Fruit fly (Drosophila melanogaster) whole organism, adult: ENCODE measurements around the gene CG14082.

Experiments
- CG11617 ChIP-seq: fragments of 200-800 bp; sonication (Bioruptor generic); optimal IDR thresholded peaks from 2 replicates; lab custom pipeline; 2017; ENCODE audit warnings: mild to moderate bottlenecking, missing biosample characterization, missing genetic modification reagents, missing genetic modification characterization
- CG12768 ChIP-seq: fragments of 200-800 bp; sonication (Bioruptor generic); optimal IDR thresholded peaks from 2 replicates; lab custom pipeline; 2017; ENCODE audit warnings: missing biosample characterization, missing genetic modification characterization, mild to moderate bottlenecking, moderate library complexity, missing genetic modification reagents
- CG1620 ChIP-seq: fragments of 200-800 bp; sonication (Bioruptor generic); optimal IDR thresholded peaks from 2 replicates; lab custom pipeline; 2016; ENCODE audit warnings: missing biosample characterization, missing genetic modification characterization
- CG33017 ChIP-seq: fragments of 200-800 bp; sonication (Bioruptor generic); optimal IDR thresholded peaks from 2 replicates; lab custom pipeline; 2018; ENCODE audit warnings: missing biosample characterization, mild to moderate bottlenecking, missing genetic modification characterization, moderate library complexity
- CG7045 ChIP-seq: fragments of 200-800 bp; sonication (Bioruptor generic); optimal IDR thresholded peaks from 2 replicates; lab custom pipeline; 2017; ENCODE audit warnings: missing biosample characterization, mild to moderate bottlenecking, missing genetic modification characterization
- CG7101 ChIP-seq: fragments of 200-800 bp; sonication (Bioruptor generic); optimal IDR thresholded peaks from 2 replicates; lab custom pipeline; 2018; ENCODE audit warnings: missing biosample characterization, mild to moderate bottlenecking, missing genetic modification characterization, moderate library complexity
- Crg-1 ChIP-seq: fragments of 200-800 bp; sonication (Bioruptor generic); optimal IDR thresholded peaks from 2 replicates; lab custom pipeline; 2016; ENCODE audit warnings: missing biosample characterization, missing genetic modification characterization
- Mnt ChIP-seq: fragments of 200-800 bp; sonication (Bioruptor generic); optimal IDR thresholded peaks from 2 replicates; lab custom pipeline; 2016; ENCODE audit warnings: missing biosample characterization, mild to moderate bottlenecking, missing genetic modification characterization
- bab1 ChIP-seq: fragments of 200-800 bp; sonication (Bioruptor generic); optimal IDR thresholded peaks from 3 replicates; lab custom pipeline; 2019; ENCODE audit warnings: missing biosample characterization, mild to moderate bottlenecking, missing genetic modification characterization, moderate library complexity
- cic ChIP-seq: fragments of 200-800 bp; sonication (Bioruptor generic); optimal IDR thresholded peaks from 2 replicates; lab custom pipeline; 2017; ENCODE audit warnings: missing biosample characterization, mild to moderate bottlenecking, missing genetic modification characterization, moderate library complexity
- kay ChIP-seq: fragments of 200-800 bp; sonication (Bioruptor generic); peaks from one replicate; lab custom pipeline; 2016; ENCODE audit warnings: missing biosample characterization, missing genetic modification characterization, borderline replicate concordance
- ovo ChIP-seq: fragments of 200-800 bp; sonication (Bioruptor generic); optimal IDR thresholded peaks from 2 replicates; lab custom pipeline; 2016; ENCODE audit warnings: missing biosample characterization, missing genetic modification characterization
- toe ChIP-seq: fragments of 200-800 bp; sonication (Bioruptor generic); optimal IDR thresholded peaks from 2 replicates; lab custom pipeline; 2016; ENCODE audit warnings: missing biosample characterization, missing genetic modification characterization

DNA sequence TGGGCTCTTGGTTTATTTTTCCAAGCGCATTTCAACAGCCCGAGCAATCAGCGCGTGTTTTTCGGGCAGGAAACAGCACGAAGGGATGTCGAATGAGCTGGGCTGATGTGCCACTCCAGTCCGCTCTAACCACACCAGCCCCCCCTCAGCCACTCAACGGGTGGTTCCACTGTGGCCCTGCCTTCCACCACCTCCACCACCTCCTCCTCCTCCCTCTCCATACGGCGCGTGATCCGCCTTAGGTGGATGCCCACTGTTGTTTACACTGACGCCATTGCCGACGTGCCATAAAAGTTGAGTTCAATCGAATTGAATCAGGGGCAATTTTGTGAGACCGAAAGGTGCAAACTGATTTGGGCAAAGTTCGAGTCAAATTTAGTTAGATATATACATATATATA lies 19.6 kb upstream of the CG14082 start:
- no peak for TF ChIP-seq CG33017 (tag; lab: Kevin White, UChicago)
- no peak for TF ChIP-seq bab1 (GFP tag; lab: Kevin White, UChicago)
- TF ChIP-seq cic (GFP tag; lab: Kevin White, UChicago) = no peak
- TF ChIP-seq ovo = no peak
- TF ChIP-seq kay = no peak
- no peak for TF ChIP-seq CG12768
- no peak for TF ChIP-seq CG7101 (tag; lab: Kevin White, UChicago)
- no peak for TF ChIP-seq Crg-1 (GFP tag; lab: Kevin White, UChicago)
- TF ChIP-seq toe = no peak
- TF ChIP-seq CG11617 = no peak
- no peak for TF ChIP-seq Mnt
- TF ChIP-seq CG7045 (GFP tag; lab: Kevin White, UChicago) = no peak
- TF ChIP-seq CG1620 (GFP tag; lab: Kevin White, UChicago) = no peak
